Worm (Caenorhabditis elegans) whole organism, young adult: Measurements from ENCODE around the gene T05A8.6.

ENCODE experiments used
- Y53F4B.3 ChIP-seq: fragments of 200-800 bp; sonication (Bioruptor generic); IDR thresholded peaks from 2 replicates; pipeline ENCODE4 v1.3.6; 2022; ENCODE audit warnings: missing genetic modification reagents, missing genetic modification characterization, missing compliant biosample characterization
- Y95B8A.8 ChIP-seq: fragments of 200-800 bp; sonication (Bioruptor generic); IDR thresholded peaks from 2 replicates; pipeline ENCODE4 v1.3.6; 2022; ENCODE audit warnings: missing genetic modification reagents, missing genetic modification characterization, missing compliant biosample characterization
- fkh-3 ChIP-seq: sonication (generic microtip); optimal IDR thresholded peaks from 2 replicates; lab custom pipeline; 2016; ENCODE audit warnings: mild to moderate bottlenecking, missing genetic modification characterization, missing compliant biosample characterization
- nfyb-1 ChIP-seq: fragments of 200-800 bp; sonication (Bioruptor generic); IDR thresholded peaks from 2 replicates; pipeline ENCODE4 v1.3.6; 2022; ENCODE audit warnings: missing genetic modification reagents, missing genetic modification characterization, missing compliant biosample characterization
- snpc-4 ChIP-seq, 5 experiments: fragments of 150-350 bp in 1 of 5; sonication (generic microtip) in 4 of 5; optimal IDR thresholded peaks; 2 replicates each; lab custom pipeline; 2014 to 2018; ENCODE audit warnings: missing genetic modification characterization in 5 of 5, missing biosample characterization in 3 of 5, antibody characterized with exemption in 2 of 5, mild to moderate bottlenecking in 2 of 5, missing compliant biosample characterization in 2 of 5, missing genotype in 2 of 5, moderate library complexity in 2 of 5, missing genetic modification reagents in 1 of 5
- unc-62 ChIP-seq: fragments of 150-350 bp; optimal IDR thresholded peaks from 2 replicates; lab custom pipeline; 2014; ENCODE audit warnings: missing biosample characterization, missing genetic modification reagents, missing genetic modification characterization
- ztf-25 ChIP-seq: fragments of 200-800 bp; sonication (Bioruptor generic); IDR thresholded peaks from 2 replicates; pipeline ENCODE4 v1.3.6; 2022; ENCODE audit warnings: missing genetic modification reagents, missing genetic modification characterization, missing compliant biosample characterization

DNA sequence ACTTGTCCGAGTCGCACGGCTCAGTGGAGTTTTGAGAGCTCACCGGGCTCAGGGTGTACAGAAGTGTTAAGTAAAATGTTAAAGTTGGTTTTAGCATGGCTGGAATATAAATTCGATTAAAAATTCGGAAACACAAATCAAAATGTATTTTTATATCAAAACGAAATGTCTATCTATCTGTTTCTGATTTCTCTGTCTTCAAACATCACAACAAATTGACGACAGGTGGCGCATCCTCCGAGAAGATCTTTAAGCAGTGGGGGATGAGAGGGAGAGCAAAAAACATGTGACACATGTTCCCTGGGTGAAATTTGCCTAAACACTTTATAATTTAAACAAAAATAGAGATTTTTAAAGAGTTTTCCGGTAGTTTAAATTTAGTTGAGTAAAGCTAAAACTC is 29.5 kb upstream of the T05A8.6 start, which contains the start of gene F08D12.7:
- TF ChIP-seq snpc-4 (GFP tag; optimal IDR thresholded peaks at IDR 0.05; lab: Kevin White, UChicago) (no peak), snpc-4 (tag; optimal IDR thresholded peaks at IDR 0.05; lab: Kevin White, UChicago) (no peak), fkh-3 (tag; lab: Kevin White, UChicago) (no peak), ztf-25 (GFP tag; lab: Robert Waterston, UW) (no peak), Y95B8A.8 (no peak), unc-62 (GFP tag; lab: Kevin White, UChicago) (no peak), Y53F4B.3 (GFP tag; lab: Robert Waterston, UW) (no peak), nfyb-1 (GFP tag; lab: Robert Waterston, UW) (no peak)
